Worm (Caenorhabditis elegans): ENCODE results near the gene cyp-33C5.

- TF ChIP-seq fos-1 (tag; optimal IDR thresholded peaks at IDR 0.05): no peak
- no peak for TF ChIP-seq skn-1 (tag; optimal IDR thresholded peaks at IDR 0.05)
- TF ChIP-seq Y48G9A.11 (GFP tag; IDR thresholded peaks at IDR 0.05): no peak
- no peak for TF ChIP-seq nhr-76 (tag; optimal IDR thresholded peaks at IDR 0.05)
- no peak for TF ChIP-seq ces-1 (GFP tag; optimal IDR thresholded peaks at IDR 0.05)
- no peak for TF ChIP-seq nhr-77 (tag; optimal IDR thresholded peaks at IDR 0.05)
Observed at ce11 chrV:2278543-2278942, 33.7 kb downstream of the cyp-33C5 start, which contains the start of gene fbxa-137.

Measured in whole organism, L4 larva.